Fruit fly (Drosophila melanogaster) whole organism, embryonic: ENCODE measurements around the gene Glg1.

Experiments used
- Blimp-1 ChIP-seq: fragments of 200-800 bp; sonication (Bioruptor generic); optimal IDR thresholded peaks from 3 replicates; lab custom pipeline; 2018; ENCODE audit warnings: missing biosample characterization, missing genetic modification characterization, mild to moderate bottlenecking, moderate library complexity, missing genetic modification reagents
- C15 ChIP-seq: fragments of 200-800 bp; sonication (Bioruptor generic); IDR thresholded peaks from 3 replicates; pipeline ENCODE4 v1.3.6; 2022; ENCODE audit warnings: missing biosample characterization, missing genetic modification characterization
- CG15269 ChIP-seq: fragments of 200-800 bp; sonication (Bioruptor generic); optimal IDR thresholded peaks from 2 replicates; lab custom pipeline; 2018; ENCODE audit warnings: missing biosample characterization, mild to moderate bottlenecking, missing genetic modification characterization, moderate library complexity
- CG15514 ChIP-seq: fragments of 200-800 bp; sonication (Bioruptor generic); optimal IDR thresholded peaks from 3 replicates; lab custom pipeline; 2017; ENCODE audit warnings: missing biosample characterization, missing genetic modification characterization, mild to moderate bottlenecking, moderate library complexity, missing genetic modification reagents
- CG30020 ChIP-seq: fragments of 200-800 bp; optimal IDR thresholded peaks from 2 replicates; lab custom pipeline; 2019; ENCODE audit warnings: missing biosample characterization, mild to moderate bottlenecking, missing genetic modification characterization, moderate library complexity
- CG3163 ChIP-seq: fragments of 200-800 bp; sonication (Bioruptor generic); optimal IDR thresholded peaks from 3 replicates; lab custom pipeline; 2016; ENCODE audit warnings: missing biosample characterization, missing genetic modification characterization
- CG32532 ChIP-seq: fragments of 200-800 bp; sonication (Bioruptor generic); IDR thresholded peaks from 2 replicates; pipeline ENCODE4 v1.3.6; 2022; ENCODE audit warnings: missing biosample characterization, missing genetic modification characterization
- CG6654 ChIP-seq: fragments of 200-800 bp; sonication (Bioruptor generic); optimal IDR thresholded peaks from 2 replicates; lab custom pipeline; 2017; ENCODE audit warnings: missing biosample characterization, mild to moderate bottlenecking, missing genetic modification characterization
- CG6683 ChIP-seq: fragments of 200-800 bp; sonication (Bioruptor generic); optimal IDR thresholded peaks from 2 replicates; lab custom pipeline; 2017; ENCODE audit warnings: missing biosample characterization, mild to moderate bottlenecking, missing genetic modification characterization, missing genetic modification reagents
- CG7928 ChIP-seq: fragments of 200-800 bp; sonication (Bioruptor generic); optimal IDR thresholded peaks from 2 replicates; lab custom pipeline; 2017; ENCODE audit warnings: missing biosample characterization, mild to moderate bottlenecking, missing genetic modification characterization
- CG7987 ChIP-seq: fragments of 200-800 bp; sonication (Bioruptor generic); optimal IDR thresholded peaks from 2 replicates; lab custom pipeline; 2018; ENCODE audit warnings: missing biosample characterization, mild to moderate bottlenecking, missing genetic modification characterization, moderate library complexity
- CG8765 ChIP-seq: fragments of 200-800 bp; sonication (Bioruptor generic); IDR thresholded peaks from 2 replicates; pipeline ENCODE4 v1.3.6; 2022; ENCODE audit warnings: missing biosample characterization, missing genetic modification characterization
- CG9437 ChIP-seq: fragments of 200-800 bp; sonication (Bioruptor generic); optimal IDR thresholded peaks from 2 replicates; lab custom pipeline; 2018; ENCODE audit warnings: missing biosample characterization, mild to moderate bottlenecking, missing genetic modification characterization
- CG9797 ChIP-seq: fragments of 200-800 bp; sonication (Bioruptor generic); optimal IDR thresholded peaks from 3 replicates; lab custom pipeline; 2018; ENCODE audit warnings: missing biosample characterization, mild to moderate bottlenecking, missing genetic modification characterization
- Dip2 ChIP-seq: fragments of 200-800 bp; sonication (Bioruptor generic); IDR thresholded peaks from 2 replicates; pipeline ENCODE4 v1.3.6; 2022; ENCODE audit warnings: missing biosample characterization, missing genetic modification characterization
- Dp ChIP-seq: fragments of 200-800 bp; sonication (Bioruptor generic); optimal IDR thresholded peaks from 2 replicates; lab custom pipeline; 2018; ENCODE audit warnings: missing biosample characterization, mild to moderate bottlenecking, missing genetic modification characterization, moderate library complexity
- HLHmδ ChIP-seq: fragments of 200-800 bp; sonication (Bioruptor generic); optimal IDR thresholded peaks from 2 replicates; lab custom pipeline; 2018; ENCODE audit warnings: missing biosample characterization, mild to moderate bottlenecking, missing genetic modification characterization, moderate library complexity
- HmgD ChIP-seq: fragments of 200-800 bp; sonication (Bioruptor generic); optimal IDR thresholded peaks from 3 replicates; lab custom pipeline; 2016; ENCODE audit warnings: missing biosample characterization, missing genetic modification characterization
- Hr51 ChIP-seq, 2 experiments: fragments of 200-800 bp; sonication (Bioruptor generic); optimal IDR thresholded peaks; 2 replicates in 1 of 2; 3 replicates in 1 of 2; lab custom pipeline; 2016 to 2018; ENCODE audit warnings: missing biosample characterization in 2 of 2, missing genetic modification characterization in 2 of 2, mild to moderate bottlenecking in 1 of 2, moderate library complexity in 1 of 2
- Lhr ChIP-seq: fragments of 200-800 bp; sonication (Bioruptor generic); optimal IDR thresholded peaks from 3 replicates; lab custom pipeline; 2017; ENCODE audit warnings: mild to moderate bottlenecking, missing biosample characterization, missing genetic modification reagents, missing genetic modification characterization
- PHDP ChIP-seq: fragments of 200-800 bp; sonication (Bioruptor generic); optimal IDR thresholded peaks from 3 replicates; lab custom pipeline; 2018; ENCODE audit warnings: missing biosample characterization, mild to moderate bottlenecking, missing genetic modification characterization, moderate library complexity
- Side ChIP-seq: fragments of 200-800 bp; sonication (Bioruptor generic); optimal IDR thresholded peaks from 2 replicates; lab custom pipeline; 2016; ENCODE audit warnings: missing biosample characterization, missing genetic modification characterization
- Sox100B ChIP-seq: fragments of 200-800 bp; sonication (Bioruptor generic); optimal IDR thresholded peaks from 3 replicates; lab custom pipeline; 2018; ENCODE audit warnings: missing biosample characterization, mild to moderate bottlenecking, missing genetic modification characterization
- YL-1 ChIP-seq: fragments of 200-800 bp; sonication (Bioruptor generic); optimal IDR thresholded peaks from 3 replicates; lab custom pipeline; 2017; ENCODE audit warnings: missing biosample characterization, mild to moderate bottlenecking, missing genetic modification characterization
- ash1 ChIP-seq: fragments of 200-800 bp; sonication (Bioruptor generic); optimal IDR thresholded peaks from 2 replicates; lab custom pipeline; 2018; ENCODE audit warnings: missing biosample characterization, mild to moderate bottlenecking, missing genetic modification characterization
- cg ChIP-seq: fragments of 200-800 bp; sonication (Bioruptor generic); optimal IDR thresholded peaks from 3 replicates; lab custom pipeline; 2019; ENCODE audit warnings: missing biosample characterization, mild to moderate bottlenecking, missing genetic modification characterization, moderate library complexity
- disco-r ChIP-seq: fragments of 200-800 bp; sonication (Bioruptor generic); optimal IDR thresholded peaks from 2 replicates; lab custom pipeline; 2016; ENCODE audit warnings: missing biosample characterization, missing genetic modification characterization
- dm ChIP-seq: fragments of 200-800 bp; sonication (Bioruptor generic); optimal IDR thresholded peaks from 3 replicates; lab custom pipeline; 2016; ENCODE audit warnings: missing biosample characterization, missing genetic modification characterization
- dmrt11E ChIP-seq: fragments of 200-800 bp; sonication (Bioruptor generic); optimal IDR thresholded peaks from 3 replicates; lab custom pipeline; 2018; ENCODE audit warnings: missing biosample characterization, mild to moderate bottlenecking, missing genetic modification characterization, moderate library complexity
- emc ChIP-seq: fragments of 200-800 bp; sonication (Bioruptor generic); optimal IDR thresholded peaks from 2 replicates; lab custom pipeline; 2016; ENCODE audit warnings: missing biosample characterization, missing genetic modification characterization
- en ChIP-seq: fragments of 200-800 bp; sonication (Bioruptor generic); optimal IDR thresholded peaks from 2 replicates; lab custom pipeline; 2016; ENCODE audit warnings: missing biosample characterization, missing genetic modification characterization
- gro ChIP-seq: fragments of 200-800 bp; sonication (Bioruptor generic); optimal IDR thresholded peaks from 2 replicates; lab custom pipeline; 2016; ENCODE audit warnings: missing biosample characterization, missing genetic modification characterization
- hth ChIP-seq: fragments of >200 bp; optimal IDR thresholded peaks from 2 replicates; lab custom pipeline; 2017; ENCODE audit warnings: inconsistent platforms
- jigr1 ChIP-seq: fragments of 200-800 bp; sonication (Bioruptor generic); IDR thresholded peaks from 3 replicates; pipeline ENCODE4 v1.3.6; 2022; ENCODE audit warnings: missing biosample characterization, missing genetic modification characterization
- kni ChIP-seq: fragments of 200-800 bp; sonication (Bioruptor generic); optimal IDR thresholded peaks from 3 replicates; lab custom pipeline; 2017; ENCODE audit warnings: mild to moderate bottlenecking, missing biosample characterization, missing genetic modification reagents, missing genetic modification characterization
- nau ChIP-seq: fragments of 200-800 bp; sonication (Bioruptor generic); optimal IDR thresholded peaks from 3 replicates; lab custom pipeline; 2017; ENCODE audit warnings: missing biosample characterization, mild to moderate bottlenecking, missing genetic modification characterization, missing genetic modification reagents
- nmo ChIP-seq: fragments of 200-800 bp; sonication (Bioruptor generic); optimal IDR thresholded peaks from 2 replicates; lab custom pipeline; 2018; ENCODE audit warnings: missing biosample characterization, mild to moderate bottlenecking, missing genetic modification characterization, moderate library complexity
- oc ChIP-seq: fragments of 200-800 bp; sonication (Bioruptor generic); optimal IDR thresholded peaks from 2 replicates; lab custom pipeline; 2018; ENCODE audit warnings: missing biosample characterization, mild to moderate bottlenecking, missing genetic modification characterization, moderate library complexity
- odd ChIP-seq: fragments of 200-800 bp; sonication (Bioruptor generic); optimal IDR thresholded peaks from 2 replicates; lab custom pipeline; 2017; ENCODE audit warnings: missing biosample characterization, mild to moderate bottlenecking, missing genetic modification characterization
- pb ChIP-seq: fragments of 200-800 bp; sonication (Bioruptor generic); optimal IDR thresholded peaks from 3 replicates; lab custom pipeline; 2016; ENCODE audit warnings: missing biosample characterization, missing genetic modification characterization
- phol ChIP-seq: fragments of 200-800 bp; sonication (Bioruptor generic); optimal IDR thresholded peaks from 3 replicates; lab custom pipeline; 2018; ENCODE audit warnings: missing biosample characterization, mild to moderate bottlenecking, missing genetic modification characterization, moderate library complexity
- pzg ChIP-seq: fragments of 200-800 bp; sonication (Bioruptor generic); optimal IDR thresholded peaks from 3 replicates; lab custom pipeline; 2018; ENCODE audit warnings: missing biosample characterization, mild to moderate bottlenecking, missing genetic modification characterization, moderate library complexity
- shn ChIP-seq: fragments of 200-800 bp; sonication (Bioruptor generic); optimal IDR thresholded peaks from 3 replicates; lab custom pipeline; 2016; ENCODE audit warnings: missing biosample characterization, missing genetic modification characterization
- tap ChIP-seq: fragments of 200-800 bp; optimal IDR thresholded peaks from 3 replicates; lab custom pipeline; 2019; ENCODE audit warnings: missing biosample characterization, mild to moderate bottlenecking, missing genetic modification characterization, moderate library complexity
- trh ChIP-seq: fragments of 200-800 bp; sonication (Bioruptor generic); optimal IDR thresholded peaks from 2 replicates; lab custom pipeline; 2016; ENCODE audit warnings: missing biosample characterization, missing genetic modification characterization
- twi ChIP-seq: fragments of 200-800 bp; optimal IDR thresholded peaks from 2 replicates; lab custom pipeline; 2019; ENCODE audit warnings: missing biosample characterization, mild to moderate bottlenecking, missing genetic modification characterization, moderate library complexity
- zfh1 ChIP-seq: fragments of 200-800 bp; sonication (Bioruptor generic); IDR thresholded peaks from 3 replicates; pipeline ENCODE4 v1.3.6; 2022; ENCODE audit warnings: missing biosample characterization, missing genetic modification characterization
- zfh2 ChIP-seq: fragments of 200-800 bp; sonication (Bioruptor generic); optimal IDR thresholded peaks from 2 replicates; lab custom pipeline; 2016; ENCODE audit warnings: missing biosample characterization, missing genetic modification characterization

Gene Glg1

dm6 chr3L:21515823-21516715 is 8.7 kb upstream of the Glg1 start, which contains the start of the genes SAK and Cdk12 (continued):
- TF ChIP-seq HLHmδ (no peak), nau (no peak), trh (GFP tag; lab: Kevin White, UChicago) (peak; percentile 55), phol (tag; lab: Kevin White, UChicago) (peak; percentile 89), nmo (GFP tag; lab: Kevin White, UChicago) (peak; percentile 90), C15 (GFP tag; lab: Robert Waterston, UW) (0 out of 3 replicates have a peak, but pooled peaks have one; percentile 56), dmrt11E (tag; lab: Kevin White, UChicago) (peak; percentile 83), jigr1 (peak; percentile 67; the same call in 2 of the 3 replicates), CG3163 (peak; percentile 23), Dp (peak; percentile 74), cg (GFP tag; lab: Kevin White, UChicago) (no peak), emc (GFP tag; lab: Kevin White, UChicago) (no peak), Blimp-1 (peak; percentile 77), CG9437 (GFP tag; lab: Kevin White, UChicago) (peak; percentile 82), CG7928 (peak; percentile 96), oc (tag; lab: Kevin White, UChicago) (peak; percentile 71), CG32532 (GFP tag; lab: Robert Waterston, UW) (peak; percentile 87), CG30020 (tag; lab: Kevin White, UChicago) (peak; percentile 89), gro (no peak), Lhr (GFP tag; lab: Kevin White, UChicago) (peak; percentile 65), zfh2 (GFP tag; lab: Kevin White, UChicago) (peak; percentile 81), HmgD (GFP tag; lab: Kevin White, UChicago) (no peak), odd (peak; percentile 80), disco-r (GFP tag; lab: Kevin White, UChicago) (peak; percentile 29), CG9797 (GFP tag; lab: Kevin White, UChicago) (peak; percentile 37), dm (GFP tag; lab: Kevin White, UChicago) (peak; percentile 68), Sox100B (peak; percentile 89), ash1 (GFP tag; lab: Kevin White, UChicago) (no peak), Side (GFP tag; lab: Kevin White, UChicago) (peak; percentile 20), zfh1 (peak; percentile 74; the same call in 2 of the 3 replicates), CG6654 (peak; percentile 68), CG15514 (GFP tag; lab: Kevin White, UChicago) (peak; percentile 84), pb (GFP tag; lab: Kevin White, UChicago) (peak; percentile 16), twi (peak; percentile 71), Hr51 (GFP tag; optimal IDR thresholded peaks at IDR 0.05; lab: Kevin White, UChicago) (peak; percentile 61 to 86), CG15269 (tag; lab: Kevin White, UChicago) (peak; percentile 88), shn (GFP tag; lab: Kevin White, UChicago) (peak; percentile 55), en (GFP tag; lab: Kevin White, UChicago) (no peak), hth (lab: Kevin White, UChicago) (no peak), CG8765 (GFP tag; lab: Robert Waterston, UW) (peak; percentile 67), YL-1 (GFP tag; lab: Kevin White, UChicago) (peak; percentile 69), CG7987 (GFP tag; lab: Kevin White, UChicago) (peak; percentile 52), kni (GFP tag; lab: Kevin White, UChicago) (no peak), pzg (peak; percentile 40), Dip2 (GFP tag; lab: Robert Waterston, UW) (no peak; the same call in 1 of the 2 replicates), CG6683 (GFP tag; lab: Kevin White, UChicago) (peak; percentile 34), tap (peak; percentile 82), PHDP (tag; lab: Kevin White, UChicago) (peak; percentile 85)
